Worm (Caenorhabditis elegans) whole organism, L4 larva: ENCODE measurements around the gene T26H10.2.

Source experiments
- D1046.2 ChIP-seq: fragments of 200-800 bp; sonication (Bioruptor generic); IDR thresholded peaks from 2 replicates; pipeline ENCODE4 v1.3.6; 2022; ENCODE audit warnings: missing genetic modification characterization, missing compliant biosample characterization
- F10B5.3 ChIP-seq: sonication (generic microtip); optimal IDR thresholded peaks from 2 replicates; lab custom pipeline; 2016; ENCODE audit warnings: mild to moderate bottlenecking, missing genetic modification characterization, missing compliant biosample characterization
- F26F4.8 ChIP-seq: fragments of 200-800 bp; sonication (Bioruptor generic); conservative IDR thresholded peaks from 2 replicates; pipeline ENCODE4 v1.3.6; 2022; ENCODE audit warnings: missing genetic modification characterization, missing compliant biosample characterization
- F37D6.2 ChIP-seq: sonication (generic microtip); optimal IDR thresholded peaks from 2 replicates; lab custom pipeline; 2016; ENCODE audit warnings: mild to moderate bottlenecking, missing genetic modification characterization, missing compliant biosample characterization
- F44E2.7 ChIP-seq: fragments of 200-800 bp; sonication (Bioruptor generic); IDR thresholded peaks from 2 replicates; pipeline ENCODE4 v2.1.2; 2022; ENCODE audit warnings: missing genetic modification characterization, missing compliant biosample characterization
- R02D3.7 ChIP-seq: fragments of 150-350 bp; sonication (generic microtip); optimal IDR thresholded peaks from 3 replicates; lab custom pipeline; 2014; ENCODE audit warnings: missing biosample characterization, missing genetic modification characterization
- Y5F2A.4 ChIP-seq: fragments of 200-800 bp; sonication (Bioruptor generic); optimal IDR thresholded peaks from 2 replicates; lab custom pipeline; 2018; ENCODE audit warnings: mild to moderate bottlenecking, missing genetic modification characterization, missing compliant biosample characterization
- Y75B8A.6 ChIP-seq: fragments of 200-800 bp; sonication (Bioruptor generic); IDR thresholded peaks from 2 replicates; pipeline ENCODE4 v1.3.6; 2022; ENCODE audit warnings: missing genetic modification reagents, missing genetic modification characterization, missing compliant biosample characterization
- ZK546.5 ChIP-seq, 2 experiments: sonication (generic microtip); optimal IDR thresholded peaks; 2 replicates each; lab custom pipeline; 2017; ENCODE audit warnings: missing biosample characterization in 2 of 2, missing genetic modification characterization in 2 of 2
- aly-2 ChIP-seq: sonication (generic microtip); optimal IDR thresholded peaks from 2 replicates; lab custom pipeline; 2018; ENCODE audit warnings: missing biosample characterization, missing genetic modification characterization
- attf-4 ChIP-seq: sonication (generic microtip); optimal IDR thresholded peaks from 3 replicates; lab custom pipeline; 2017; ENCODE audit warnings: missing biosample characterization, missing genetic modification characterization
- ceh-20 ChIP-seq: fragments of 200-800 bp; sonication (Bioruptor generic); IDR thresholded peaks from 2 replicates; pipeline ENCODE4 v1.3.6; 2022; ENCODE audit warnings: missing genetic modification reagents, missing genetic modification characterization, missing compliant biosample characterization
- ceh-32 ChIP-seq: sonication (generic microtip); optimal IDR thresholded peaks from 2 replicates; lab custom pipeline; 2016; ENCODE audit warnings: mild to moderate bottlenecking, missing genetic modification characterization, missing compliant biosample characterization; ENCODE audit not compliant: poor library complexity
- ceh-62 ChIP-seq: sonication (generic microtip); optimal IDR thresholded peaks from 2 replicates; lab custom pipeline; 2017; ENCODE audit warnings: missing biosample characterization, missing genetic modification characterization
- ces-1 ChIP-seq: fragments of 150-350 bp; sonication (generic microtip); optimal IDR thresholded peaks from 4 replicates; lab custom pipeline; 2014; ENCODE audit warnings: missing biosample characterization, missing genetic modification reagents, missing genetic modification characterization
- daf-16 ChIP-seq, 3 experiments: sonication (generic microtip); optimal IDR thresholded peaks; 2 replicates each; lab custom pipeline; 2016 to 2017; ENCODE audit warnings: missing genetic modification characterization in 3 of 3, missing genetic modification reagents in 3 of 3, mild to moderate bottlenecking in 2 of 3, missing compliant biosample characterization in 2 of 3, missing biosample characterization in 1 of 3, moderate library complexity in 1 of 3
- daf-19 ChIP-seq: fragments of 200-800 bp; sonication (Bioruptor generic); conservative IDR thresholded peaks from 2 replicates; pipeline ENCODE4 v1.3.6; 2022; ENCODE audit warnings: missing genetic modification characterization, missing compliant biosample characterization
- daf-8 ChIP-seq: fragments of 200-800 bp; sonication (Bioruptor generic); IDR thresholded peaks from 2 replicates; pipeline ENCODE4 v1.3.6; 2022; ENCODE audit warnings: missing genetic modification characterization, missing compliant biosample characterization
- dmd-6 ChIP-seq: fragments of 200-800 bp; sonication (Bioruptor generic); IDR thresholded peaks from 2 replicates; pipeline ENCODE4 v1.3.6; 2022; ENCODE audit warnings: missing genetic modification reagents, missing genetic modification characterization, missing compliant biosample characterization
- dmd-8 ChIP-seq: fragments of 200-800 bp; sonication (Bioruptor generic); IDR thresholded peaks from 2 replicates; pipeline ENCODE4 v1.3.6; 2022; ENCODE audit warnings: missing genetic modification characterization, missing compliant biosample characterization
- dmd-9 ChIP-seq: fragments of 200-800 bp; sonication (Bioruptor generic); IDR thresholded peaks from 2 replicates; pipeline ENCODE4 v1.3.6; 2022; ENCODE audit warnings: missing genetic modification reagents, missing genetic modification characterization, missing compliant biosample characterization
- duxl-1 ChIP-seq: sonication (generic microtip); optimal IDR thresholded peaks from 2 replicates; lab custom pipeline; 2016; ENCODE audit warnings: mild to moderate bottlenecking, missing genetic modification characterization, moderate library complexity, missing compliant biosample characterization; ENCODE audit not compliant: poor library complexity
- dve-1 ChIP-seq: sonication (generic microtip); optimal IDR thresholded peaks from 2 replicates; lab custom pipeline; 2017; ENCODE audit warnings: antibody characterized with exemption, mild to moderate bottlenecking, missing genetic modification characterization, missing compliant biosample characterization; ENCODE audit not compliant: insufficient read depth
- egl-43 ChIP-seq: fragments of 200-800 bp; sonication (Bioruptor generic); IDR thresholded peaks from 2 replicates; pipeline ENCODE4 v1.3.6; 2022; ENCODE audit warnings: missing genetic modification reagents, missing genetic modification characterization, missing compliant biosample characterization
- fos-1 ChIP-seq: fragments of 150-350 bp; optimal IDR thresholded peaks from 2 replicates; lab custom pipeline; 2014; ENCODE audit warnings: missing biosample characterization, missing genetic modification characterization
- gei-8 ChIP-seq: fragments of 200-800 bp; sonication (Bioruptor generic); optimal IDR thresholded peaks from 2 replicates; lab custom pipeline; 2018; ENCODE audit warnings: mild to moderate bottlenecking, missing genetic modification characterization, missing compliant biosample characterization
- lin-15B ChIP-seq: fragments of 150-350 bp; sonication (generic microtip); optimal IDR thresholded peaks from 3 replicates; lab custom pipeline; 2014; ENCODE audit warnings: missing biosample characterization, missing genetic modification characterization
- mdt-29 ChIP-seq: fragments of 200-800 bp; sonication (Bioruptor generic); IDR thresholded peaks from 2 replicates; pipeline ENCODE4 v1.3.6; 2022; ENCODE audit warnings: missing genetic modification reagents, missing genetic modification characterization, missing compliant biosample characterization
- mep-1 ChIP-seq: fragments of 150-350 bp; sonication (generic microtip); optimal IDR thresholded peaks from 3 replicates; lab custom pipeline; 2014; ENCODE audit warnings: missing biosample characterization, missing genetic modification characterization
- mxl-2 ChIP-seq: fragments of 200-800 bp; sonication (Bioruptor generic); conservative IDR thresholded peaks from 2 replicates; pipeline ENCODE4 v1.3.6; 2022; ENCODE audit warnings: missing genetic modification reagents, missing genetic modification characterization, missing compliant biosample characterization
- mxl-3 ChIP-seq: fragments of 200-800 bp; sonication (Bioruptor generic); optimal IDR thresholded peaks from 2 replicates; lab custom pipeline; 2018; ENCODE audit warnings: mild to moderate bottlenecking, missing genetic modification characterization, missing compliant biosample characterization
- nhr-102 ChIP-seq: sonication (generic microtip); optimal IDR thresholded peaks from 2 replicates; lab custom pipeline; 2016; ENCODE audit warnings: mild to moderate bottlenecking, missing genetic modification characterization, moderate library complexity, missing compliant biosample characterization
- nhr-25 ChIP-seq: sonication (generic microtip); optimal IDR thresholded peaks from 2 replicates; lab custom pipeline; 2017; ENCODE audit warnings: missing genetic modification characterization, mild to moderate bottlenecking, missing compliant biosample characterization, antibody characterized with exemption, moderate library complexity, borderline replicate concordance; ENCODE audit not compliant: insufficient read depth
- nhr-28 ChIP-seq: fragments of 150-350 bp; optimal IDR thresholded peaks from 2 replicates; lab custom pipeline; 2014; ENCODE audit warnings: missing biosample characterization, missing genetic modification characterization
- nhr-41 ChIP-seq: fragments of 200-800 bp; sonication (Bioruptor generic); IDR thresholded peaks from 2 replicates; pipeline ENCODE4 v1.3.6; 2022; ENCODE audit warnings: missing genetic modification reagents, missing genetic modification characterization, missing compliant biosample characterization
- nhr-42 ChIP-seq: fragments of 200-800 bp; sonication (Bioruptor generic); IDR thresholded peaks from 2 replicates; pipeline ENCODE4 v1.3.6; 2022; ENCODE audit warnings: missing genetic modification characterization, missing compliant biosample characterization
- nhr-76 ChIP-seq: fragments of 150-350 bp; optimal IDR thresholded peaks from 2 replicates; lab custom pipeline; 2014; ENCODE audit warnings: missing biosample characterization, missing genetic modification characterization
- pqm-1 ChIP-seq: sonication (generic microtip); optimal IDR thresholded peaks from 2 replicates; lab custom pipeline; 2017; ENCODE audit warnings: missing biosample characterization, missing genetic modification characterization
- rbr-2 ChIP-seq: sonication (generic microtip); optimal IDR thresholded peaks from 2 replicates; lab custom pipeline; 2016; ENCODE audit warnings: missing genotype, missing genetic modification characterization, missing compliant biosample characterization
- sdz-12 ChIP-seq: fragments of 200-800 bp; sonication (Bioruptor generic); optimal IDR thresholded peaks from 2 replicates; lab custom pipeline; 2018; ENCODE audit warnings: mild to moderate bottlenecking, missing genetic modification characterization, missing compliant biosample characterization
- skn-1 ChIP-seq: fragments of 150-350 bp; optimal IDR thresholded peaks from 2 replicates; lab custom pipeline; 2014; ENCODE audit warnings: missing biosample characterization, missing genetic modification characterization
- spr-1 ChIP-seq: sonication (generic microtip); optimal IDR thresholded peaks from 2 replicates; lab custom pipeline; 2016; ENCODE audit warnings: mild to moderate bottlenecking, missing genetic modification characterization, missing compliant biosample characterization
- tra-1 ChIP-seq: fragments of 200-800 bp; sonication (Bioruptor generic); IDR thresholded peaks from 2 replicates; pipeline ENCODE4 v1.3.6; 2022; ENCODE audit warnings: missing genetic modification reagents, missing genetic modification characterization, missing compliant biosample characterization
- unc-130 ChIP-seq: sonication (generic microtip); optimal IDR thresholded peaks from 2 replicates; lab custom pipeline; 2016; ENCODE audit warnings: missing genetic modification reagents, missing genetic modification characterization, missing compliant biosample characterization
- unc-62 ChIP-seq, 3 experiments: fragments of 150-350 bp in 1 of 3; sonication (generic microtip); optimal IDR thresholded peaks in 2 of 3; peaks in 1 of 3; 1 replicate in 1 of 3; 2 replicates in 2 of 3; lab custom pipeline; 2014 to 2017; ENCODE audit warnings: missing biosample characterization in 3 of 3, missing genetic modification characterization in 3 of 3, missing genetic modification reagents in 3 of 3, missing genotype in 1 of 3
- vab-7 ChIP-seq: fragments of 200-800 bp; sonication (Bioruptor generic); IDR thresholded peaks from 2 replicates; pipeline ENCODE4 v1.3.6; 2022; ENCODE audit warnings: missing genetic modification reagents, missing genetic modification characterization, missing compliant biosample characterization
- zip-11 ChIP-seq: fragments of 200-800 bp; sonication (Bioruptor generic); IDR thresholded peaks from 2 replicates; pipeline ENCODE4 v1.3.6; 2022; ENCODE audit warnings: missing genetic modification characterization, missing compliant biosample characterization
- zip-2 ChIP-seq: fragments of 150-350 bp; optimal IDR thresholded peaks from 2 replicates; lab custom pipeline; 2014; ENCODE audit warnings: missing biosample characterization, missing genetic modification characterization

The T26H10.2 gene

ce11 chrV:11379341-11379740 lies 45.1 kb downstream of the T26H10.2 start:
- no peak for TF ChIP-seq fos-1
- peak; percentile 32; the same call in 1 of the 2 replicates for TF ChIP-seq ceh-20

DNA sequence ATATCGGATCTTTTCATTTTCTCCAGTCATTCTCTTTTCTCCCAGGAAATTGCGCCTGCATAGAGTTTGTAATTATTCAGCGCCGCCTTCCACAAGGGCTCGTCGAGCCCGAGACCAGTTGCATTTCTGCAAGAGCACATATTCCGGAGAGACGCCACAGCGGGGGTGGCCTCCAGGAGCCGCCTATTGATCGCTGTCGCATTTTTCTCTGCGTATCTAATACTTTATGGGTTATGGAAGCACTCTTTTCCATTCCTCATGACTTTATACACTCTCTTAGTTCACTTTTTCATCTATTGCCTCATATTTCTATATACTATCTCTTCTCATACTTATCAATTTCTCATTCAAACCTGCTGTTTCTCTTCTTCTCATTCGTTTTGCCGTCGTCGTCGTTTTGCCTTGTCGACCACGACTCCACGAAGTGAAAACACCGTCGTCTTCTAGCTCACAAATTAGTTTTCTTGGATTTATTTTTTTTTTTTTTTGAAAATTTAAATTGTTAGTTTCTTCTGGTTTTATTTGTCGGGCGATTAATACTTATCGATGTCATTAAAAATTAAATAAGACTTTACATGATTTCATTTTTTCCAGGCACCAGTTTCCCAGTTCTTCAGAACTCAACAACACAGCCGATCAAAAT lies 49.2 kb downstream of the T26H10.2 start, which contains the start of gene cnb-1:
Gene cnb-1, plus strand, starts transcription at position 593 of the 643 bp plus-strand sequence.
- TF ChIP-seq spr-1 (tag; lab: Kevin White, UChicago) (peak; percentile 3), R02D3.7 (tag; lab: Kevin White, UChicago) (no peak), lin-15B (no peak), dmd-9 (no peak), rbr-2 (tag; lab: Kevin White, UChicago) (peak; percentile 77), F10B5.3 (tag; lab: Kevin White, UChicago) (no peak), mxl-2 (no peak), pqm-1 (tag; lab: Kevin White, UChicago) (peak; percentile 19), sdz-12 (no peak), unc-62 (GFP tag; optimal IDR thresholded peaks at IDR 0.05 in 1 of 2; lab: Kevin White, UChicago) (peak in 1 of 2 experiments; percentile 91), unc-62 (tag; optimal IDR thresholded peaks at IDR 0.05; lab: Kevin White, UChicago) (no peak), duxl-1 (tag; lab: Kevin White, UChicago) (no peak), mxl-3 (GFP tag; lab: Kevin White, UChicago) (no peak), daf-19 (GFP tag; lab: Robert Waterston, UW) (no peak), ceh-32 (tag; lab: Kevin White, UChicago) (no peak), ces-1 (GFP tag; lab: Kevin White, UChicago) (peak; percentile 14), Y5F2A.4 (GFP tag; lab: Kevin White, UChicago) (no peak), daf-8 (GFP tag; lab: Robert Waterston, UW) (no peak), aly-2 (tag; lab: Kevin White, UChicago) (no peak), nhr-25 (tag; lab: Kevin White, UChicago) (no peak), gei-8 (GFP tag; lab: Kevin White, UChicago) (no peak), nhr-42 (no peak), ZK546.5 (tag; optimal IDR thresholded peaks at IDR 0.05; lab: Kevin White, UChicago) (no peak), zip-2 (tag; lab: Kevin White, UChicago) (no peak), D1046.2 (GFP tag; lab: Robert Waterston, UW) (no peak), F37D6.2 (tag; lab: Kevin White, UChicago) (peak; percentile 31), mdt-29 (no peak), dve-1 (tag; lab: Kevin White, UChicago) (peak; percentile 42), zip-11 (GFP tag; lab: Robert Waterston, UW) (no peak), vab-7 (GFP tag; lab: Robert Waterston, UW) (no peak), egl-43 (peak; percentile 73; the same call in 1 of the 2 replicates), tra-1 (GFP tag; lab: Robert Waterston, UW) (0 out of 2 replicates have a peak, but pooled peaks have one; percentile 26), F26F4.8 (GFP tag; lab: Robert Waterston, UW) (no peak), nhr-41 (GFP tag; lab: Robert Waterston, UW) (no peak), Y75B8A.6 (no peak), ceh-62 (tag; lab: Kevin White, UChicago) (no peak), skn-1 (tag; lab: Kevin White, UChicago) (no peak), daf-16 (GFP tag; optimal IDR thresholded peaks at IDR 0.05; lab: Kevin White, UChicago) (no peak), daf-16 (tag; optimal IDR thresholded peaks at IDR 0.05; lab: Kevin White, UChicago) (peak; percentile 49), dmd-8 (GFP tag; lab: Robert Waterston, UW) (no peak), nhr-102 (tag; lab: Kevin White, UChicago) (no peak), unc-130 (no peak), nhr-76 (tag; lab: Kevin White, UChicago) (no peak), nhr-28 (tag; lab: Kevin White, UChicago) (peak; percentile 6), attf-4 (tag; lab: Kevin White, UChicago) (no peak), dmd-6 (GFP tag; lab: Robert Waterston, UW) (peak; percentile 77), mep-1 (tag; lab: Kevin White, UChicago) (peak; percentile 66), F44E2.7 (no peak)
